Fruit fly (Drosophila melanogaster): ENCODE measurements around the gene CG4259.

dm6 chr2L:2166958-2167707, 38.1 kb upstream of the CG4259 start:
- TF ChIP-seq dl (GFP tag; optimal IDR thresholded peaks at IDR 0.05; ENCODE audit: insufficient read depth in 1 of 2, partially characterized antibody in 2 of 2) (no peak), Myc (optimal IDR thresholded peaks at IDR 0.05) (no peak), usp (GFP tag; optimal IDR thresholded peaks at IDR 0.05) (no peak), N (GFP tag; optimal IDR thresholded peaks at IDR 0.05) (no peak), Mio (GFP tag; optimal IDR thresholded peaks at IDR 0.05) (no peak), CrebA (GFP tag; optimal IDR thresholded peaks at IDR 0.05; ENCODE audit: borderline replicate concordance) (no peak), psq (GFP tag; optimal IDR thresholded peaks at IDR 0.05) (peak; percentile 62), CG32264 (GFP tag; optimal IDR thresholded peaks at IDR 0.05) (no peak), sv (GFP tag; optimal IDR thresholded peaks at IDR 0.05) (no peak), Abd-B (GFP tag; optimal IDR thresholded peaks at IDR 0.05) (no peak), Hr83 (GFP tag; optimal IDR thresholded peaks at IDR 0.05; ENCODE audit: poor library complexity, severe bottlenecking) (no peak), rgr (GFP tag; optimal IDR thresholded peaks at IDR 0.05) (no peak), pan (optimal IDR thresholded peaks at IDR 0.05) (no peak)

Data from whole organism, wandering third instar larva.